Fruit fly (Drosophila melanogaster): ENCODE results near the gene Aduk.

- no peak for TF ChIP-seq Met (GFP tag; optimal IDR thresholded peaks at IDR 0.05)
- no peak for TF ChIP-seq Hr38 (GFP tag; optimal IDR thresholded peaks at IDR 0.05)
- TF ChIP-seq CG10631 (GFP tag; optimal IDR thresholded peaks at IDR 0.05), result no peak
- TF ChIP-seq Hr39 (GFP tag; optimal IDR thresholded peaks at IDR 0.05), result no peak
- TF ChIP-seq pdm3 (GFP tag; optimal IDR thresholded peaks at IDR 0.05), result no peak
- no peak for TF ChIP-seq Eip78C (GFP tag)
- no peak for TF ChIP-seq CG10669 (GFP tag; optimal IDR thresholded peaks at IDR 0.05)
- no peak for TF ChIP-seq Sox15 (GFP tag; optimal IDR thresholded peaks at IDR 0.05)
- TF ChIP-seq cyc (GFP tag; optimal IDR thresholded peaks at IDR 0.05), result no peak
- TF ChIP-seq OdsH (GFP tag; optimal IDR thresholded peaks at IDR 0.05), result no peak
These were observed 4.3 kb downstream of the Aduk start, which contains the start of gene CG12951 for dm6 chr3R:9330231-9330630.
